Worm (Caenorhabditis elegans): ENCODE data around the gene ttr-41.

DNA sequence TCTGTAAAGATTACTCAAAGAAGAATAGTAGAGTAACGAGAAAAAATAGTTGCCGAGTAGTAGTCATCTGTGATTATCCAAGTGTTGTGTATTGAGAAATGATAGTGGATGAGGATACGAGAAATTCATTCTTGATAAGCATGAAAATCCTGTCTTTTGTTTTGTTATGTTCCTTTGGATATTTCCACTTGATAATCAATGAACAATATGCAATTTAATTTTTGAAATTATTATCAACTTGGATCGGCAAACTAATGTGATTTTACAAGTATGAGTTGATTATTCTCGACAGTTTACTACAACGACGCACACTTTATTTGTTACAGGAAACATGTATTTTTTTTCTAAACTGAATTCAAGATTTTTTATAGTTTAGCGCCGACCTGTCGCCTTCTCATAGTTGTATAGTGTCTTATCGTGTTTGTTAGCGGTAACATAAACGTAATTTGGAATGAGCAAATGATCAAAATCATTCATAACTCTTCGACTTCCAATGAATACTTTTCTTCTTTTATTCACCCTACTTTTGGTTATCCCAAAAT is 46.3 kb upstream of the ttr-41 start, which contains the start of the genes F26G1.9 and F26G1.10:
- no peak for TF ChIP-seq C34F6.9 (tag; optimal IDR thresholded peaks at IDR 0.05)
- no peak for TF ChIP-seq nhr-129 (tag; optimal IDR thresholded peaks at IDR 0.05)
- TF ChIP-seq unc-39 (tag; optimal IDR thresholded peaks at IDR 0.05), result no peak
- TF ChIP-seq ama-1 (optimal IDR thresholded peaks at IDR 0.05), result no peak
- no peak for TF ChIP-seq blmp-1 (tag; optimal IDR thresholded peaks at IDR 0.05; ENCODE audit: insufficient read depth)
- TF ChIP-seq unc-62 (GFP tag; optimal IDR thresholded peaks at IDR 0.05), result no peak
